Fruit fly (Drosophila melanogaster) whole organism, embryonic: ENCODE measurements around the gene CG14440.
A peak's percentile ranks its signal among the peaks of the same experiment; 100 is the strongest.

Experiments used
- BEAF-32 ChIP-seq: fragments of 200-800 bp; sonication (Bioruptor generic); optimal IDR thresholded peaks from 3 replicates; lab custom pipeline; 2017; ENCODE audit warnings: missing biosample characterization, missing genetic modification characterization, mild to moderate bottlenecking, moderate library complexity, missing genetic modification reagents
- BtbVII ChIP-seq: fragments of 200-800 bp; sonication (Bioruptor generic); optimal IDR thresholded peaks from 3 replicates; lab custom pipeline; 2017; ENCODE audit warnings: missing biosample characterization, mild to moderate bottlenecking, missing genetic modification characterization
- CG10209 ChIP-seq: fragments of 200-800 bp; sonication (Bioruptor generic); optimal IDR thresholded peaks from 3 replicates; lab custom pipeline; 2017; ENCODE audit warnings: missing biosample characterization, mild to moderate bottlenecking, missing genetic modification characterization, missing genetic modification reagents
- CG10267 ChIP-seq: fragments of 200-800 bp; sonication (Bioruptor generic); optimal IDR thresholded peaks from 2 replicates; lab custom pipeline; 2018; ENCODE audit warnings: missing biosample characterization, mild to moderate bottlenecking, missing genetic modification characterization, moderate library complexity
- CG10321 ChIP-seq: fragments of 200-800 bp; sonication (Bioruptor generic); IDR thresholded peaks from 2 replicates; pipeline ENCODE4 v1.3.6; 2022; ENCODE audit warnings: missing biosample characterization, missing genetic modification characterization
- CG10431 ChIP-seq: fragments of 200-800 bp; sonication (Bioruptor generic); optimal IDR thresholded peaks from 3 replicates; lab custom pipeline; 2018; ENCODE audit warnings: missing biosample characterization, mild to moderate bottlenecking, missing genetic modification characterization
- CG10565 ChIP-seq: fragments of 200-800 bp; sonication (Bioruptor generic); optimal IDR thresholded peaks from 3 replicates; lab custom pipeline; 2016; ENCODE audit warnings: missing biosample characterization, mild to moderate bottlenecking, missing genetic modification characterization
- CG11695 ChIP-seq: fragments of 200-800 bp; sonication (Bioruptor generic); IDR thresholded peaks from 3 replicates; pipeline ENCODE4 v1.3.6; 2022; ENCODE audit warnings: missing biosample characterization, missing genetic modification characterization
- CG11723 ChIP-seq: fragments of 200-800 bp; sonication (Bioruptor generic); optimal IDR thresholded peaks from 2 replicates; lab custom pipeline; 2017; ENCODE audit warnings: missing biosample characterization, mild to moderate bottlenecking, missing genetic modification characterization
- CG14014 ChIP-seq: fragments of 200-800 bp; sonication (Bioruptor generic); IDR thresholded peaks from 2 replicates; pipeline ENCODE4 v1.3.6; 2022; ENCODE audit warnings: missing biosample characterization, missing genetic modification characterization
- CG14050 ChIP-seq: fragments of 200-800 bp; sonication (Bioruptor generic); IDR thresholded peaks from 3 replicates; pipeline ENCODE4 v1.3.6; 2022; ENCODE audit warnings: missing biosample characterization, missing genetic modification characterization
- CG15601 ChIP-seq: fragments of 200-800 bp; sonication (Bioruptor generic); optimal IDR thresholded peaks from 3 replicates; lab custom pipeline; 2019; ENCODE audit warnings: missing biosample characterization, mild to moderate bottlenecking, missing genetic modification characterization, moderate library complexity
- CG1603 ChIP-seq: fragments of 200-800 bp; sonication (Bioruptor generic); optimal IDR thresholded peaks from 2 replicates; lab custom pipeline; 2019; ENCODE audit warnings: missing biosample characterization, mild to moderate bottlenecking, missing genetic modification characterization, moderate library complexity
- CG17568 ChIP-seq: fragments of 200-800 bp; sonication (Bioruptor generic); optimal IDR thresholded peaks from 2 replicates; lab custom pipeline; 2018; ENCODE audit warnings: missing biosample characterization, mild to moderate bottlenecking, missing genetic modification characterization, moderate library complexity
- CG2129 ChIP-seq: fragments of 200-800 bp; sonication (Bioruptor generic); IDR thresholded peaks from 2 replicates; pipeline ENCODE4 v1.3.6; 2022; ENCODE audit warnings: missing biosample characterization, missing genetic modification characterization; ENCODE audit not compliant: partially characterized antibody
- CG2712 ChIP-seq: fragments of 200-800 bp; optimal IDR thresholded peaks from 3 replicates; lab custom pipeline; 2019; ENCODE audit warnings: missing biosample characterization, mild to moderate bottlenecking, missing genetic modification characterization, moderate library complexity
- CG32532 ChIP-seq: fragments of 200-800 bp; sonication (Bioruptor generic); IDR thresholded peaks from 2 replicates; pipeline ENCODE4 v1.3.6; 2022; ENCODE audit warnings: missing biosample characterization, missing genetic modification characterization
- CG5180 ChIP-seq: fragments of 200-800 bp; sonication (Bioruptor generic); optimal IDR thresholded peaks from 3 replicates; lab custom pipeline; 2017; ENCODE audit warnings: missing biosample characterization, missing genetic modification characterization, mild to moderate bottlenecking, moderate library complexity, missing genetic modification reagents
- CG5245 ChIP-seq: fragments of 200-800 bp; sonication (Bioruptor generic); optimal IDR thresholded peaks from 3 replicates; lab custom pipeline; 2016; ENCODE audit warnings: missing biosample characterization, missing genetic modification characterization
- CG6791 ChIP-seq: fragments of 200-800 bp; sonication (Bioruptor generic); IDR thresholded peaks from 3 replicates; pipeline ENCODE4 v1.3.6; 2022; ENCODE audit warnings: missing biosample characterization, missing genetic modification characterization; ENCODE audit not compliant: partially characterized antibody
- CG7372 ChIP-seq: fragments of 200-800 bp; sonication (Bioruptor generic); IDR thresholded peaks from 2 replicates; pipeline ENCODE4 v1.3.6; 2022; ENCODE audit warnings: missing biosample characterization, missing genetic modification characterization
- CG7963 ChIP-seq: fragments of 200-800 bp; sonication (Bioruptor generic); IDR thresholded peaks from 3 replicates; pipeline ENCODE4 v1.3.6; 2022; ENCODE audit warnings: missing biosample characterization, missing genetic modification characterization; ENCODE audit not compliant: partially characterized antibody
- CG8359 ChIP-seq: fragments of 200-800 bp; sonication (Bioruptor generic); optimal IDR thresholded peaks from 2 replicates; lab custom pipeline; 2017; ENCODE audit warnings: missing biosample characterization, mild to moderate bottlenecking, missing genetic modification characterization, borderline replicate concordance
- CHES-1-like ChIP-seq: fragments of 200-800 bp; sonication (Bioruptor generic); optimal IDR thresholded peaks from 2 replicates; lab custom pipeline; 2016; ENCODE audit warnings: missing biosample characterization, missing genetic modification characterization
- Doc3 ChIP-seq: fragments of 200-800 bp; sonication (Bioruptor generic); IDR thresholded peaks from 3 replicates; pipeline ENCODE4 v1.3.6; 2022; ENCODE audit warnings: missing biosample characterization, missing genetic modification characterization; ENCODE audit not compliant: partially characterized antibody
- Fer1 ChIP-seq: fragments of 200-800 bp; sonication (Bioruptor generic); optimal IDR thresholded peaks from 2 replicates; lab custom pipeline; 2017; ENCODE audit warnings: missing biosample characterization, mild to moderate bottlenecking, missing genetic modification characterization
- Hr78 ChIP-seq, 2 experiments: fragments of 200-800 bp in 1 of 2; fragments of >200 bp in 1 of 2; sonication (Bioruptor generic) in 1 of 2; optimal IDR thresholded peaks; 2 replicates each; lab custom pipeline; 2017 to 2019; ENCODE audit warnings: missing biosample characterization in 2 of 2, missing genetic modification characterization in 2 of 2, mild to moderate bottlenecking in 1 of 2, moderate library complexity in 1 of 2
- MBD-R2 ChIP-seq: fragments of 200-800 bp; sonication (Bioruptor generic); IDR thresholded peaks from 2 replicates; pipeline ENCODE4 v1.3.6; 2022; ENCODE audit warnings: missing biosample characterization, missing genetic modification characterization
- Spps ChIP-seq: fragments of 200-800 bp; sonication (Bioruptor generic); optimal IDR thresholded peaks from 2 replicates; lab custom pipeline; 2018; ENCODE audit warnings: missing biosample characterization, mild to moderate bottlenecking, missing genetic modification characterization
- Stat92E ChIP-seq, 3 experiments: fragments of >200 bp in 2 of 3; fragments of 200-800 bp in 1 of 3; sonication (Bioruptor generic) in 1 of 3; optimal IDR thresholded peaks; 2 replicates each; lab custom pipeline; 2017 to 2019; ENCODE audit warnings: missing biosample characterization in 3 of 3, missing genetic modification characterization in 3 of 3, mild to moderate bottlenecking in 1 of 3, moderate library complexity in 1 of 3
- btn ChIP-seq: fragments of 200-800 bp; sonication (Bioruptor generic); optimal IDR thresholded peaks from 2 replicates; lab custom pipeline; 2016; ENCODE audit warnings: missing biosample characterization, missing genetic modification characterization
- cwo ChIP-seq: fragments of 200-800 bp; sonication (Bioruptor generic); optimal IDR thresholded peaks from 3 replicates; lab custom pipeline; 2017; ENCODE audit warnings: missing biosample characterization, missing genetic modification characterization, mild to moderate bottlenecking, moderate library complexity, missing genetic modification reagents
- dati ChIP-seq: fragments of 200-800 bp; sonication (Bioruptor generic); IDR thresholded peaks from 2 replicates; pipeline ENCODE4 v1.3.6; 2022; ENCODE audit warnings: missing biosample characterization, missing genetic modification characterization
- dmrt99B ChIP-seq: fragments of 200-800 bp; sonication (Bioruptor generic); optimal IDR thresholded peaks from 2 replicates; lab custom pipeline; 2018; ENCODE audit warnings: missing biosample characterization, mild to moderate bottlenecking, missing genetic modification characterization, moderate library complexity
- emc ChIP-seq: fragments of 200-800 bp; sonication (Bioruptor generic); optimal IDR thresholded peaks from 2 replicates; lab custom pipeline; 2016; ENCODE audit warnings: missing biosample characterization, missing genetic modification characterization
- ems ChIP-seq: fragments of 200-800 bp; sonication (Bioruptor generic); optimal IDR thresholded peaks from 3 replicates; lab custom pipeline; 2016; ENCODE audit warnings: missing biosample characterization, missing genetic modification characterization
- fd102C ChIP-seq: fragments of 200-800 bp; sonication (Bioruptor generic); optimal IDR thresholded peaks from 2 replicates; lab custom pipeline; 2018; ENCODE audit warnings: missing biosample characterization, mild to moderate bottlenecking, missing genetic modification characterization, moderate library complexity
- ftz-f1 ChIP-seq: fragments of 200-800 bp; sonication (Bioruptor generic); optimal IDR thresholded peaks from 2 replicates; lab custom pipeline; 2016; ENCODE audit warnings: missing biosample characterization, missing genetic modification characterization
- fu2 ChIP-seq: fragments of 200-800 bp; sonication (Bioruptor generic); optimal IDR thresholded peaks from 2 replicates; lab custom pipeline; 2016; ENCODE audit warnings: missing biosample characterization, missing genetic modification characterization
- hbn ChIP-seq: fragments of 200-800 bp; sonication (Bioruptor generic); IDR thresholded peaks from 2 replicates; pipeline ENCODE4 v1.3.6; 2022; ENCODE audit warnings: missing biosample characterization, missing genetic modification characterization; ENCODE audit not compliant: partially characterized antibody
- lola ChIP-seq, 3 experiments: fragments of >200 bp in 2 of 3; fragments of 200-800 bp in 1 of 3; sonication (Bioruptor generic) in 1 of 3; optimal IDR thresholded peaks; 2 replicates each; lab custom pipeline; 2017 to 2019; ENCODE audit warnings: missing biosample characterization in 3 of 3, missing genetic modification characterization in 3 of 3, mild to moderate bottlenecking in 1 of 3, moderate library complexity in 1 of 3
- repo ChIP-seq: fragments of 200-800 bp; sonication (Bioruptor generic); optimal IDR thresholded peaks from 2 replicates; lab custom pipeline; 2016; ENCODE audit warnings: missing biosample characterization, missing genetic modification characterization
- salm ChIP-seq: fragments of 200-800 bp; sonication (Bioruptor generic); optimal IDR thresholded peaks from 2 replicates; lab custom pipeline; 2018; ENCODE audit warnings: missing biosample characterization, mild to moderate bottlenecking, missing genetic modification characterization
- sqz ChIP-seq: fragments of 200-800 bp; sonication (Bioruptor generic); optimal IDR thresholded peaks from 3 replicates; lab custom pipeline; 2018; ENCODE audit warnings: missing biosample characterization, mild to moderate bottlenecking, missing genetic modification characterization
- tio ChIP-seq: fragments of 200-800 bp; sonication (Bioruptor generic); optimal IDR thresholded peaks from 2 replicates; lab custom pipeline; 2017; ENCODE audit warnings: missing biosample characterization, missing genetic modification characterization, inconsistent platforms
- tll ChIP-seq, 2 experiments: fragments of 200-800 bp in 1 of 2; fragments of >200 bp in 1 of 2; sonication (Bioruptor generic) in 1 of 2; optimal IDR thresholded peaks; 2 replicates each; lab custom pipeline; 2017 to 2019; ENCODE audit warnings: missing biosample characterization in 2 of 2, missing genetic modification characterization in 2 of 2, mild to moderate bottlenecking in 1 of 2, moderate library complexity in 1 of 2
- zfh1 ChIP-seq: fragments of 200-800 bp; sonication (Bioruptor generic); IDR thresholded peaks from 3 replicates; pipeline ENCODE4 v1.3.6; 2022; ENCODE audit warnings: missing biosample characterization, missing genetic modification characterization

The CG14440 gene

DNA sequence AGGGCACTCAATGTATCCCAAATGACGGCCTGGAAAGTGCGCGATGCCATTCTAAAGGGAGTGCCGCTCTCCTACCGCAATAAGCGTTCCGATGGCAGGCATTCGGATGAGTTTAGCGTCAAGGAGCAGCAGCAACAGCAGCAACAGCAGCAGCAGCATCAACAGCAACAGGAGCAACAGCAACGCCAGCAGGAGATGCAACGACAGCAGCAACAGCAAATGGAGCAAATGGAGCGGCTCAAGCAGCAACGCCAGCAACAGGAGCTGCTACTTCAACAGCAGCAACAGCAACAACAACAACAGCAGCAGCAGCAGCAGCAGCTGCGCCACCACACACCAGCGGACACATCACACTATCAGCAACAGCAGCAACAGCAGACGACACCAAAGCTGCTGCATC, 17.8 kb upstream of the CG14440 start:
- TF ChIP-seq tio (GFP tag; lab: Kevin White, UChicago) (no peak), CG7372 (no peak), CG10565 (GFP tag; lab: Kevin White, UChicago) (no peak), CG14050 (no peak), Fer1 (GFP tag; lab: Kevin White, UChicago) (no peak), ftz-f1 (GFP tag; lab: Kevin White, UChicago) (no peak), CHES-1-like (GFP tag; lab: Kevin White, UChicago) (no peak)

dm6 chrX:6711295-6711694, 12.9 kb upstream of the CG14440 start:
- no peak for TF ChIP-seq BEAF-32 (GFP tag; lab: Kevin White, UChicago)
- TF ChIP-seq repo (GFP tag; lab: Kevin White, UChicago), result peak; percentile 66
- TF ChIP-seq MBD-R2 (GFP tag; lab: Robert Waterston, UW), result peak; percentile 36; the same call in 1 of the 2 replicates
- TF ChIP-seq CG17568 (GFP tag; lab: Kevin White, UChicago), result peak; percentile 37
- TF ChIP-seq dati (GFP tag; lab: Robert Waterston, UW), result 0 out of 2 replicates have a peak, but pooled peaks have one; percentile 38
- TF ChIP-seq fd102C (GFP tag; lab: Kevin White, UChicago), result no peak
- TF ChIP-seq CG10431, result no peak
- TF ChIP-seq salm (tag; lab: Kevin White, UChicago), result peak; percentile 70
- peak; percentile 86 for TF ChIP-seq CG2712 (tag; lab: Kevin White, UChicago)
- TF ChIP-seq cwo (GFP tag; lab: Kevin White, UChicago), result peak; percentile 92
- peak; percentile 79 for TF ChIP-seq CG32532 (GFP tag; lab: Robert Waterston, UW)
- TF ChIP-seq CG1603 (tag; lab: Kevin White, UChicago), result peak; percentile 91
- TF ChIP-seq CG10267, result peak; percentile 72
- TF ChIP-seq CG15601 (tag; lab: Kevin White, UChicago), result peak; percentile 65
- peak; percentile 64 for TF ChIP-seq ems (GFP tag; lab: Kevin White, UChicago)
- peak; percentile 78 for TF ChIP-seq CG14014 (GFP tag; lab: Robert Waterston, UW)
- peak in 1 of 2 experiments; percentile 39 for TF ChIP-seq Hr78 (GFP tag; optimal IDR thresholded peaks at IDR 0.05; lab: Kevin White, UChicago)
- peak; percentile 80 for TF ChIP-seq CG11695 (GFP tag; lab: Robert Waterston, UW)
- TF ChIP-seq CG2129 (GFP tag; lab: Robert Waterston, UW), result no peak
- TF ChIP-seq BtbVII (GFP tag; lab: Kevin White, UChicago), result peak; percentile 79
- no peak for TF ChIP-seq CG10321 (GFP tag; lab: Robert Waterston, UW)
- peak; percentile 51 for TF ChIP-seq CG5245 (GFP tag; lab: Kevin White, UChicago)
- TF ChIP-seq fu2 (GFP tag; lab: Kevin White, UChicago), result peak; percentile 71
- TF ChIP-seq btn (GFP tag; lab: Kevin White, UChicago), result peak; percentile 61
- peak; percentile 60 for TF ChIP-seq Spps (tag; lab: Kevin White, UChicago)
- TF ChIP-seq CG5180 (GFP tag; lab: Kevin White, UChicago), result peak; percentile 72
- peak; percentile 57 for TF ChIP-seq CG8359 (GFP tag; lab: Kevin White, UChicago)
- TF ChIP-seq zfh1, result peak; percentile 72
- TF ChIP-seq dmrt99B (tag; lab: Kevin White, UChicago), result peak; percentile 87
- no peak for TF ChIP-seq CG7963 (GFP tag; lab: Robert Waterston, UW)
- TF ChIP-seq Stat92E (GFP tag; optimal IDR thresholded peaks at IDR 0.05; lab: Kevin White, UChicago), result peak in 1 of 3 experiments; percentile 15
- no peak for TF ChIP-seq CG6791
- TF ChIP-seq CG11723 (GFP tag; lab: Kevin White, UChicago), result peak; percentile 58
- peak in 1 of 3 experiments; percentile 63 for TF ChIP-seq lola (GFP tag; optimal IDR thresholded peaks at IDR 0.05; lab: Kevin White, UChicago)
- no peak for TF ChIP-seq hbn (GFP tag; lab: Robert Waterston, UW)
- peak; percentile 81 for TF ChIP-seq CG10209 (GFP tag; lab: Kevin White, UChicago)
- no peak for TF ChIP-seq Doc3
- peak; percentile 43 for TF ChIP-seq emc
- no peak for TF ChIP-seq tll (GFP tag; optimal IDR thresholded peaks at IDR 0.05; lab: Kevin White, UChicago)
- TF ChIP-seq sqz (GFP tag; lab: Kevin White, UChicago), result peak; percentile 24
